Worm (Caenorhabditis elegans): ENCODE results near the gene M60.6.

M60.6 gene

ce11 chrX:8233554-8233953 lies 18.7 kb downstream of the M60.6 start:
- no peak for TF ChIP-seq aly-1 (tag; optimal IDR thresholded peaks at IDR 0.05)
- no peak for TF ChIP-seq flt-1 (GFP tag; IDR thresholded peaks at IDR 0.05)
- TF ChIP-seq ceh-13 (GFP tag; optimal IDR thresholded peaks at IDR 0.05) = no peak
- no peak for TF ChIP-seq hmbx-1 (tag; optimal IDR thresholded peaks at IDR 0.05)
- no peak for TF ChIP-seq hnd-1 (tag; optimal IDR thresholded peaks at IDR 0.05)
- no peak for TF ChIP-seq tbx-37 (GFP tag; conservative IDR thresholded peaks at IDR 0.05)
- TF ChIP-seq ama-1 (optimal IDR thresholded peaks at IDR 0.05) = no peak
- TF ChIP-seq ets-7 (tag; optimal IDR thresholded peaks at IDR 0.05) = no peak
- no peak for TF ChIP-seq F13C5.2 (tag; optimal IDR thresholded peaks at IDR 0.05)
- no peak for TF ChIP-seq sea-1 (GFP tag; conservative IDR thresholded peaks at IDR 0.05)

DNA sequence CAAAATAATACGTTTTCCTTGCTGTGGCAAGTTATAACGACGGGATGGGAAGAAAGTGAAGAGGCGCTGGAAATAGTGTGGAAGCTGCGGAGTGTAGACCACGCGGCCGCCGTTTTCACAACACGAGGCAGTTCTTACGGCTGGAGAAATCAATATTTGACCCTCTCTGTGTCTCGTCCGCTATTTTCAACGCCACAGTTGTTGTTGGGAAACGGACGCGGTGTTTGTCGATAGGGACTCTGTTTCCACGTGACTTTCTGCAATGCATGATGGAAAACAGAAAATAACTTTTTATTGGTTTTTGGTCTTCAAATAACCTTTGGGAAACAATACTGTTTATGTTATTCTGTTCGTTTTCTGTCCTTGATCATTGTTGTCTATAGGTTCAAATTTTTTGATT lies 20.4 kb downstream of the M60.6 start, which contains the start of gene K02A6.3:
Gene K02A6.3 (minus strand): TSS at position 74 of the 400 bp plus-strand sequence.
- TF ChIP-seq tbx-11 (GFP tag; IDR thresholded peaks at IDR 0.05) = no peak
- TF ChIP-seq scrt-1 (GFP tag; IDR thresholded peaks at IDR 0.05) = no peak
- no peak for TF ChIP-seq ets-7 (tag; optimal IDR thresholded peaks at IDR 0.05)
- no peak for TF ChIP-seq sea-1 (GFP tag; conservative IDR thresholded peaks at IDR 0.05)
- TF ChIP-seq tra-4 (tag; optimal IDR thresholded peaks at IDR 0.05) = no peak
- TF ChIP-seq hnd-1 (tag; optimal IDR thresholded peaks at IDR 0.05) = no peak
- no peak for TF ChIP-seq pes-1 (GFP tag; IDR thresholded peaks at IDR 0.05)
- no peak for TF ChIP-seq F13C5.2 (tag; optimal IDR thresholded peaks at IDR 0.05)
- TF ChIP-seq tbx-37 (GFP tag; conservative IDR thresholded peaks at IDR 0.05) = no peak
- no peak for TF ChIP-seq B0310.2 (tag; optimal IDR thresholded peaks at IDR 0.05)
- TF ChIP-seq ama-1 (optimal IDR thresholded peaks at IDR 0.05) = no peak
- TF ChIP-seq ceh-36 (tag; optimal IDR thresholded peaks at IDR 0.05) = no peak
- no peak for TF ChIP-seq ceh-13 (GFP tag; optimal IDR thresholded peaks at IDR 0.05)
- no peak for TF ChIP-seq hmbx-1 (tag; optimal IDR thresholded peaks at IDR 0.05)

DNA sequence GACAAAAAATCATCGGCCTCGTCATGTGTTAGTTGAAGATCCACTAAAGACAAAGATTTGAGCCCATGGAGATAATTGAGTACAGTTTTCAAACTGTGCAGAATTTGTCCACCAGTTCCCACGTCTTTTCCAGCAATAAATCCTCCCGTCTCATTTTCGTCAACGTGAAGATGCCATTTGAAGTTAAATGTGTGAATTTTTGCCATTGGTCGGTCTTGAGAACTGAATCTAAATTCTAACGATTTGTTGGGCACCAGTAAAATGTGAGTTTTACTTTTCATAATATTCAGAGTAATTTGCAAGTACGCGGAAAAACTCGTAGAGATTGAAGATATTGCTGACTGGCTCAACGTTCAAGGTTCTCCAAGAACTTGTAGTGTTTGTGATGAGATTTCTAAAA lies 21.7 kb downstream of the M60.6 start:
- TF ChIP-seq hmbx-1 (tag; optimal IDR thresholded peaks at IDR 0.05) (no peak), hnd-1 (tag; optimal IDR thresholded peaks at IDR 0.05) (no peak), flt-1 (GFP tag; IDR thresholded peaks at IDR 0.05) (no peak), tbx-37 (GFP tag; conservative IDR thresholded peaks at IDR 0.05) (no peak), tbx-11 (GFP tag; IDR thresholded peaks at IDR 0.05) (no peak), F13C5.2 (tag; optimal IDR thresholded peaks at IDR 0.05) (no peak), B0310.2 (tag; optimal IDR thresholded peaks at IDR 0.05) (no peak), tra-4 (tag; optimal IDR thresholded peaks at IDR 0.05) (no peak), aly-1 (tag; optimal IDR thresholded peaks at IDR 0.05) (no peak), ceh-13 (GFP tag; optimal IDR thresholded peaks at IDR 0.05) (no peak), ceh-36 (tag; optimal IDR thresholded peaks at IDR 0.05) (no peak), scrt-1 (GFP tag; IDR thresholded peaks at IDR 0.05) (no peak), sea-1 (GFP tag; conservative IDR thresholded peaks at IDR 0.05) (no peak), hmg-4 (GFP tag; optimal IDR thresholded peaks at IDR 0.05) (no peak), ama-1 (optimal IDR thresholded peaks at IDR 0.05) (no peak)

- TF ChIP-seq ets-7 (tag; optimal IDR thresholded peaks at IDR 0.05) (no peak), F13C5.2 (tag; optimal IDR thresholded peaks at IDR 0.05) (no peak)
Observed at ce11 chrX:8229221-8229620, 23.0 kb downstream of the M60.6 start.

DNA sequence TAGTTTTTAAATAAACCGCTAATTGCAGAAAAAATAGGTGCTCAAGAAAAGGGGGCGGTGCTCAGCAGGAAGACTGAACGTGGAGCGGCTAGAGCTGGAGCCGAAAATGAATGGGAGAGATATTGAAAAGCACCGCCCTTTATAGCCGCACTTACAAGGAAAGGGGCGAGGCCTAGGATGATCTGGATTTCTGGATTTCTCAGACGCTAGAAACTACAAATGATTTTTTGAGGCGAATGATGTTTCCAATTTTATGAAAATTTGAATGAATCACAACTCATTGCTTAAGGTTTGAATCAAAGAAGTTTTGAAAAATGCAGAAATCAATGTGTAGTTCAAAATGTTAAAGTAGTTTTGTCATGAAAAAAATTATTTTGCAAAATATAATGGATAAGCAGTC lies 27.3 kb downstream of the M60.6 start, which contains the start of gene K02A6.2:
Gene K02A6.2 (minus strand): TSS at position 101 of the 400 bp plus-strand sequence.
- no peak for TF ChIP-seq ama-1 (optimal IDR thresholded peaks at IDR 0.05)
- TF ChIP-seq flt-1 (GFP tag; IDR thresholded peaks at IDR 0.05) = no peak
- TF ChIP-seq F13C5.2 (tag; optimal IDR thresholded peaks at IDR 0.05) = no peak
- no peak for TF ChIP-seq pes-1 (GFP tag; IDR thresholded peaks at IDR 0.05)
- TF ChIP-seq sea-1 (GFP tag; conservative IDR thresholded peaks at IDR 0.05) = no peak
- no peak for TF ChIP-seq tbx-37 (GFP tag; conservative IDR thresholded peaks at IDR 0.05)
- TF ChIP-seq tbx-11 (GFP tag; IDR thresholded peaks at IDR 0.05) = no peak
- no peak for TF ChIP-seq ceh-13 (GFP tag; optimal IDR thresholded peaks at IDR 0.05)
- TF ChIP-seq hnd-1 (tag; optimal IDR thresholded peaks at IDR 0.05) = no peak
- TF ChIP-seq ets-7 (tag; optimal IDR thresholded peaks at IDR 0.05) = no peak
- TF ChIP-seq tra-4 (tag; optimal IDR thresholded peaks at IDR 0.05) = no peak

DNA sequence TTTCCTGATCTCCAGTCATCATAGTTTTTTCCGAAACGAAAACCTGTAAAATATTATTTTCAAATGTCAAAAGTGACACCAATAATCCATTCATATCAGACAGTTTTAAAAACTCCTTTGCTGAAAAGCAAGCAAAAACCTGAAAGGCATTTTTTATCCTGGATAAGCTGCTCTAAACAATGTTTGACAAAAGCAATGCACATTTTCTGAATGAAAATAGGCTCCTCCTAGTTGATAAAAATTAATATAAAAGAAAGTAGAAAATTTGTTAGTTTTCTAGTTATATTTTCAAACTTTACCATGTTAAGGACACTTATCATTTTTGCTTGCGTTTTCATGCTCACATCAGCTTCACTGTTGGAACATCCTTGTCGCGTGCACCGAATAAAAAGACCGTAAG lies 32.8 kb downstream of the M60.6 start, which contains the start of gene K02A6.1:
Gene K02A6.1 (plus strand): TSS at position 301 of the 400 bp plus-strand sequence.
- TF ChIP-seq ama-1 (optimal IDR thresholded peaks at IDR 0.05) (no peak), tbx-11 (GFP tag; IDR thresholded peaks at IDR 0.05) (no peak), scrt-1 (GFP tag; IDR thresholded peaks at IDR 0.05) (no peak)

DNA sequence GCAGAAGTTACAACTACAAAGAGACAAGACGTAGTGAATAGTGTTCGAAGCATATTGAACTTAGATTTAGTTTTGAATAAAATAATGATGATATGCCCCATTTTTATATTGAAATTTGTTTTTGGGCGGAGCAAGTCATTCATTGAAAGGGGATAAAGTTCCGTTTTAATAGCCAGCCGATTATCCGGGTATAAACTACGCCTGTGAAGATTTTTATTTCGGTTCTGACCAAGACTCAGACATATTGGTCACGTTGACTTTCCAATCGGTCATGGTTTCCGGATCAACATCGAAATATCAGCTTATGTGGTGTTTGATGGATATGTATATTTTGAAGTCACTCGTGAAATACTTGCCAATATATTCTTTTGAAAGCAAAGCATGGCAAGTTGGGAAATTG lies 33.6 kb downstream of the M60.6 start, which contains the start of gene K02A6.4:
Gene K02A6.4 (minus strand): TSS at position 101 of the 400 bp plus-strand sequence.
- TF ChIP-seq flt-1 (GFP tag; IDR thresholded peaks at IDR 0.05) = no peak
- TF ChIP-seq B0310.2 (tag; optimal IDR thresholded peaks at IDR 0.05) = no peak
- TF ChIP-seq aly-1 (tag; optimal IDR thresholded peaks at IDR 0.05) = no peak
- no peak for TF ChIP-seq ama-1 (optimal IDR thresholded peaks at IDR 0.05)
- TF ChIP-seq ets-7 (tag; optimal IDR thresholded peaks at IDR 0.05) = no peak
- no peak for TF ChIP-seq tbx-11 (GFP tag; IDR thresholded peaks at IDR 0.05)
- no peak for TF ChIP-seq ceh-36 (tag; optimal IDR thresholded peaks at IDR 0.05)
- TF ChIP-seq hmg-4 (GFP tag; optimal IDR thresholded peaks at IDR 0.05) = no peak
- no peak for TF ChIP-seq hmbx-1 (tag; optimal IDR thresholded peaks at IDR 0.05)
- no peak for TF ChIP-seq pes-1 (GFP tag; IDR thresholded peaks at IDR 0.05)
- no peak for TF ChIP-seq sea-1 (GFP tag; conservative IDR thresholded peaks at IDR 0.05)
- no peak for TF ChIP-seq tra-4 (tag; optimal IDR thresholded peaks at IDR 0.05)
- TF ChIP-seq F13C5.2 (tag; optimal IDR thresholded peaks at IDR 0.05) = no peak
- no peak for TF ChIP-seq ceh-13 (GFP tag; optimal IDR thresholded peaks at IDR 0.05)
- TF ChIP-seq hnd-1 (tag; optimal IDR thresholded peaks at IDR 0.05) = no peak
- TF ChIP-seq scrt-1 (GFP tag; IDR thresholded peaks at IDR 0.05) = no peak
- no peak for TF ChIP-seq tbx-37 (GFP tag; conservative IDR thresholded peaks at IDR 0.05)

DNA sequence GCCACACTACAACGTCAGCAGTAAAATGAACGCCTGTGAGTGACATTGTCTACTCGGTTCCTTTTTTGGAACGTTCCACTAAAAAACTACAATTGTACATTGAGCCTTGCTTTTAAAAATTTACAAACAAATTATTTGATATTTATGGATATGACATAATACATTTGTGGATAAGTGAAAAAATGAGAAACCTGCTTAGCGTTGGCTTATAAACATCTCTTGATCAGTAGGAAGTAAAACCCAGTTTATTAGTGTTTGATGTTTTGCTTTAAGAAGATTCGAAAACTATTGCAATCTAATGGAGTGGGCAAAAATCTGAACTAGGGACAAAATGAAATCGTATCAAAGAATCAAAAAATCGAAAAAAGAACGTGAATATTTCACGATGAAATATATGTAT lies 35.3 kb downstream of the M60.6 start:
- no peak for TF ChIP-seq B0310.2 (tag; optimal IDR thresholded peaks at IDR 0.05)
- TF ChIP-seq tra-4 (tag; optimal IDR thresholded peaks at IDR 0.05) = no peak
- TF ChIP-seq tbx-11 (GFP tag; IDR thresholded peaks at IDR 0.05) = no peak
- TF ChIP-seq hnd-1 (tag; optimal IDR thresholded peaks at IDR 0.05) = no peak
- TF ChIP-seq hmbx-1 (tag; optimal IDR thresholded peaks at IDR 0.05) = no peak
- no peak for TF ChIP-seq pes-1 (GFP tag; IDR thresholded peaks at IDR 0.05)
- no peak for TF ChIP-seq ets-7 (tag; optimal IDR thresholded peaks at IDR 0.05)
- TF ChIP-seq F13C5.2 (tag; optimal IDR thresholded peaks at IDR 0.05) = no peak
- TF ChIP-seq aly-1 (tag; optimal IDR thresholded peaks at IDR 0.05) = no peak
- TF ChIP-seq tbx-37 (GFP tag; conservative IDR thresholded peaks at IDR 0.05) = no peak
